Fruit fly (Drosophila melanogaster) whole organism, embryonic: ENCODE measurements around the gene Rad17.

Experiments
- ATbp ChIP-seq: fragments of 200-800 bp; sonication (Bioruptor generic); optimal IDR thresholded peaks from 2 replicates; lab custom pipeline; 2017; ENCODE audit warnings: missing biosample characterization, mild to moderate bottlenecking, missing genetic modification characterization, missing genetic modification reagents
- Antp ChIP-seq: fragments of 200-800 bp; sonication (Bioruptor generic); optimal IDR thresholded peaks from 3 replicates; lab custom pipeline; 2016; ENCODE audit warnings: missing biosample characterization, missing genetic modification characterization
- Atf-2 ChIP-seq: fragments of 200-800 bp; sonication (Bioruptor generic); optimal IDR thresholded peaks from 2 replicates; lab custom pipeline; 2016; ENCODE audit warnings: missing biosample characterization, missing genetic modification characterization
- Atf6 ChIP-seq: fragments of 200-800 bp; sonication (Bioruptor generic); IDR thresholded peaks from 2 replicates; pipeline ENCODE4 v1.3.6; 2022; ENCODE audit warnings: missing biosample characterization, missing genetic modification characterization
- CG10274 ChIP-seq: fragments of 200-800 bp; sonication (Bioruptor generic); optimal IDR thresholded peaks from 3 replicates; lab custom pipeline; 2017; ENCODE audit warnings: missing biosample characterization, mild to moderate bottlenecking, missing genetic modification characterization
- CG12104 ChIP-seq: fragments of 200-800 bp; sonication (Bioruptor generic); optimal IDR thresholded peaks from 3 replicates; lab custom pipeline; 2016; ENCODE audit warnings: missing biosample characterization, missing genetic modification characterization
- CG12155 ChIP-seq: fragments of 200-800 bp; sonication (Bioruptor generic); optimal IDR thresholded peaks from 3 replicates; lab custom pipeline; 2016; ENCODE audit warnings: missing biosample characterization, missing genetic modification characterization
- CG13296 ChIP-seq: fragments of 200-800 bp; sonication (Bioruptor generic); optimal IDR thresholded peaks from 3 replicates; lab custom pipeline; 2018; ENCODE audit warnings: missing biosample characterization, mild to moderate bottlenecking, missing genetic modification characterization
- CG13424 ChIP-seq: fragments of 200-800 bp; sonication (Bioruptor generic); optimal IDR thresholded peaks from 2 replicates; lab custom pipeline; 2019; ENCODE audit warnings: missing biosample characterization, mild to moderate bottlenecking, missing genetic modification characterization, moderate library complexity
- CG13624 ChIP-seq: fragments of 200-800 bp; sonication (Bioruptor generic); optimal IDR thresholded peaks from 2 replicates; lab custom pipeline; 2016; ENCODE audit warnings: missing biosample characterization, missing genetic modification characterization
- CG15269 ChIP-seq: fragments of 200-800 bp; sonication (Bioruptor generic); optimal IDR thresholded peaks from 2 replicates; lab custom pipeline; 2018; ENCODE audit warnings: missing biosample characterization, mild to moderate bottlenecking, missing genetic modification characterization, moderate library complexity
- CG15696 ChIP-seq: fragments of 200-800 bp; sonication (Bioruptor generic); optimal IDR thresholded peaks from 2 replicates; lab custom pipeline; 2019; ENCODE audit warnings: missing biosample characterization, mild to moderate bottlenecking, missing genetic modification characterization, moderate library complexity
- CG1647 ChIP-seq: fragments of 200-800 bp; sonication (Bioruptor generic); optimal IDR thresholded peaks from 3 replicates; lab custom pipeline; 2016; ENCODE audit warnings: missing biosample characterization, missing genetic modification characterization
- CG16863 ChIP-seq: fragments of 200-800 bp; sonication (Bioruptor generic); optimal IDR thresholded peaks from 3 replicates; lab custom pipeline; 2016; ENCODE audit warnings: missing biosample characterization, missing genetic modification characterization
- CG17186 ChIP-seq: fragments of 200-800 bp; sonication (Bioruptor generic); optimal IDR thresholded peaks from 3 replicates; lab custom pipeline; 2017; ENCODE audit warnings: missing biosample characterization, missing genetic modification reagents, missing genetic modification characterization
- CG17385 ChIP-seq: fragments of 200-800 bp; sonication (Bioruptor generic); optimal IDR thresholded peaks from 3 replicates; lab custom pipeline; 2018; ENCODE audit warnings: missing biosample characterization, mild to moderate bottlenecking, missing genetic modification characterization
- CG2199 ChIP-seq: fragments of 200-800 bp; sonication (Bioruptor generic); IDR thresholded peaks from 3 replicates; pipeline ENCODE4 v1.3.6; 2022; ENCODE audit warnings: missing biosample characterization, missing genetic modification characterization
- CG2202 ChIP-seq: fragments of 200-800 bp; sonication (Bioruptor generic); optimal IDR thresholded peaks from 2 replicates; lab custom pipeline; 2018; ENCODE audit warnings: missing biosample characterization, mild to moderate bottlenecking, missing genetic modification characterization
- CG32767 ChIP-seq: fragments of 200-800 bp; sonication (Bioruptor generic); IDR thresholded peaks from 2 replicates; pipeline ENCODE4 v1.3.6; 2022; ENCODE audit warnings: missing biosample characterization, missing genetic modification characterization
- CG34376 ChIP-seq: fragments of 200-800 bp; sonication (Bioruptor generic); optimal IDR thresholded peaks from 2 replicates; lab custom pipeline; 2018; ENCODE audit warnings: missing biosample characterization, mild to moderate bottlenecking, missing genetic modification characterization
- CG6683 ChIP-seq: fragments of 200-800 bp; sonication (Bioruptor generic); optimal IDR thresholded peaks from 2 replicates; lab custom pipeline; 2017; ENCODE audit warnings: missing biosample characterization, mild to moderate bottlenecking, missing genetic modification characterization, missing genetic modification reagents
- CG8944 ChIP-seq: fragments of 200-800 bp; sonication (Bioruptor generic); optimal IDR thresholded peaks from 3 replicates; lab custom pipeline; 2016; ENCODE audit warnings: missing biosample characterization, missing genetic modification characterization
- CoRest ChIP-seq: fragments of 200-800 bp; sonication (Bioruptor generic); optimal IDR thresholded peaks from 3 replicates; lab custom pipeline; 2018; ENCODE audit warnings: missing biosample characterization, mild to moderate bottlenecking, missing genetic modification characterization, moderate library complexity
- CrebB ChIP-seq: fragments of 200-800 bp; sonication (Bioruptor generic); optimal IDR thresholded peaks from 3 replicates; lab custom pipeline; 2018; ENCODE audit warnings: missing biosample characterization, mild to moderate bottlenecking, missing genetic modification characterization
- HmgZ ChIP-seq: fragments of 200-800 bp; sonication (Bioruptor generic); optimal IDR thresholded peaks from 2 replicates; lab custom pipeline; 2018; ENCODE audit warnings: missing biosample characterization, mild to moderate bottlenecking, missing genetic modification characterization
- Lpt ChIP-seq: fragments of >200 bp; optimal IDR thresholded peaks from 2 replicates; lab custom pipeline; 2018; ENCODE audit warnings: missing biosample characterization, missing genetic modification characterization
- NK7.1 ChIP-seq: fragments of 200-800 bp; sonication (Bioruptor generic); optimal IDR thresholded peaks from 3 replicates; lab custom pipeline; 2016; ENCODE audit warnings: missing biosample characterization, missing genetic modification characterization
- Oli ChIP-seq: fragments of 200-800 bp; sonication (Bioruptor generic); optimal IDR thresholded peaks from 2 replicates; lab custom pipeline; 2018; ENCODE audit warnings: missing biosample characterization, mild to moderate bottlenecking, missing genetic modification characterization, moderate library complexity
- chinmo ChIP-seq: fragments of 200-800 bp; sonication (Bioruptor generic); IDR thresholded peaks from 4 replicates; pipeline ENCODE4 v1.3.6; 2022; ENCODE audit warnings: missing biosample characterization, missing genetic modification characterization; ENCODE audit not compliant: partially characterized antibody
- croc ChIP-seq: fragments of 200-800 bp; sonication (Bioruptor generic); conservative IDR thresholded peaks from 3 replicates; pipeline ENCODE4 v1.3.6; 2022; ENCODE audit warnings: missing biosample characterization, missing genetic modification characterization
- dmrt99B ChIP-seq: fragments of 200-800 bp; sonication (Bioruptor generic); optimal IDR thresholded peaks from 2 replicates; lab custom pipeline; 2018; ENCODE audit warnings: missing biosample characterization, mild to moderate bottlenecking, missing genetic modification characterization, moderate library complexity
- exex ChIP-seq: fragments of 200-800 bp; sonication (Bioruptor generic); optimal IDR thresholded peaks from 4 replicates; lab custom pipeline; 2018; ENCODE audit warnings: missing biosample characterization, mild to moderate bottlenecking, missing genetic modification characterization, moderate library complexity
- gcm2 ChIP-seq: fragments of 200-800 bp; sonication (Bioruptor generic); optimal IDR thresholded peaks from 2 replicates; lab custom pipeline; 2016; ENCODE audit warnings: missing biosample characterization, missing genetic modification characterization
- gsb-n ChIP-seq: fragments of 200-800 bp; sonication (Bioruptor generic); optimal IDR thresholded peaks from 3 replicates; lab custom pipeline; 2018; ENCODE audit warnings: missing biosample characterization, mild to moderate bottlenecking, missing genetic modification characterization
- hth ChIP-seq: fragments of >200 bp; optimal IDR thresholded peaks from 2 replicates; lab custom pipeline; 2017; ENCODE audit warnings: inconsistent platforms
- kay ChIP-seq: fragments of 200-800 bp; sonication (Bioruptor generic); optimal IDR thresholded peaks from 2 replicates; lab custom pipeline; 2016; ENCODE audit warnings: missing biosample characterization, missing genetic modification characterization
- lab ChIP-seq: fragments of 200-800 bp; sonication (Bioruptor generic); optimal IDR thresholded peaks from 3 replicates; lab custom pipeline; 2017; ENCODE audit warnings: missing biosample characterization, missing genetic modification characterization, mild to moderate bottlenecking, moderate library complexity, missing genetic modification reagents
- lilli ChIP-seq: fragments of 200-800 bp; sonication (Bioruptor generic); optimal IDR thresholded peaks from 3 replicates; lab custom pipeline; 2016; ENCODE audit warnings: missing biosample characterization, missing genetic modification characterization
- mirr ChIP-seq: fragments of 200-800 bp; sonication (Bioruptor generic); optimal IDR thresholded peaks from 3 replicates; lab custom pipeline; 2018; ENCODE audit warnings: missing biosample characterization, mild to moderate bottlenecking, missing genetic modification characterization
- nom ChIP-seq: fragments of 200-800 bp; sonication (Bioruptor generic); optimal IDR thresholded peaks from 2 replicates; lab custom pipeline; 2017; ENCODE audit warnings: missing biosample characterization, missing genetic modification characterization, mild to moderate bottlenecking, moderate library complexity, missing genetic modification reagents
- pnt ChIP-seq: fragments of 200-800 bp; sonication (Bioruptor generic); optimal IDR thresholded peaks from 3 replicates; lab custom pipeline; 2016; ENCODE audit warnings: missing biosample characterization, missing genetic modification characterization
- psq ChIP-seq: fragments of 200-800 bp; sonication (Bioruptor generic); optimal IDR thresholded peaks from 2 replicates; lab custom pipeline; 2017; ENCODE audit warnings: missing biosample characterization, missing genetic modification characterization
- repo ChIP-seq: fragments of 200-800 bp; sonication (Bioruptor generic); optimal IDR thresholded peaks from 2 replicates; lab custom pipeline; 2016; ENCODE audit warnings: missing biosample characterization, missing genetic modification characterization
- row ChIP-seq: fragments of 200-800 bp; sonication (Bioruptor generic); IDR thresholded peaks from 3 replicates; pipeline ENCODE4 v1.3.6; 2022; ENCODE audit warnings: missing biosample characterization, missing genetic modification characterization
- sens ChIP-seq: fragments of 200-800 bp; sonication (Bioruptor generic); peaks from one replicate; lab custom pipeline; 2016; ENCODE audit warnings: missing biosample characterization, missing genetic modification characterization
- sim ChIP-seq: fragments of 200-800 bp; sonication (Bioruptor generic); IDR thresholded peaks from 2 replicates; pipeline ENCODE4 v1.3.6; 2022; ENCODE audit warnings: missing biosample characterization, missing genetic modification characterization
- tin ChIP-seq: fragments of 200-800 bp; sonication (Bioruptor generic); optimal IDR thresholded peaks from 3 replicates; lab custom pipeline; 2016; ENCODE audit warnings: missing biosample characterization, missing genetic modification characterization
- unc-4 ChIP-seq: fragments of 200-800 bp; sonication (Bioruptor generic); IDR thresholded peaks from 2 replicates; pipeline ENCODE4 v1.3.6; 2022; ENCODE audit warnings: missing biosample characterization, missing genetic modification characterization; ENCODE audit not compliant: partially characterized antibody
- wek ChIP-seq: fragments of 200-800 bp; sonication (Bioruptor generic); optimal IDR thresholded peaks from 3 replicates; lab custom pipeline; 2018; ENCODE audit warnings: missing biosample characterization, mild to moderate bottlenecking, missing genetic modification characterization, moderate library complexity

The Rad17 gene

dm6 chr3R:14703302-14704192 is 40.5 kb upstream of the Rad17 start (continued):
- TF ChIP-seq repo (GFP tag; lab: Kevin White, UChicago), result no peak
- no peak for TF ChIP-seq unc-4 (GFP tag; lab: Robert Waterston, UW)
- no peak for TF ChIP-seq Lpt
- TF ChIP-seq CG12155 (GFP tag; lab: Kevin White, UChicago), result no peak
- TF ChIP-seq sim (GFP tag; lab: Robert Waterston, UW), result no peak
- TF ChIP-seq nom, result no peak
- TF ChIP-seq CG13624, result no peak
- TF ChIP-seq chinmo (GFP tag; lab: Robert Waterston, UW), result 0 out of 4 replicates have a peak, but pooled peaks have one; percentile 24
- no peak for TF ChIP-seq CG32767 (GFP tag; lab: Robert Waterston, UW)
- TF ChIP-seq exex (tag; lab: Kevin White, UChicago), result peak; percentile 83
- no peak for TF ChIP-seq CG34376
- TF ChIP-seq psq (GFP tag; lab: Kevin White, UChicago), result no peak
- no peak for TF ChIP-seq CG12104 (GFP tag; lab: Kevin White, UChicago)
- no peak for TF ChIP-seq CG2199
- TF ChIP-seq gcm2 (GFP tag; lab: Kevin White, UChicago), result no peak
- TF ChIP-seq Atf6 (GFP tag; lab: Robert Waterston, UW), result no peak
- no peak for TF ChIP-seq CrebB
- TF ChIP-seq NK7.1, result no peak
- peak; percentile 34 for TF ChIP-seq lab

- peak; percentile 86 for TF ChIP-seq sens (GFP tag; lab: Kevin White, UChicago)
- no peak for TF ChIP-seq CG8944 (GFP tag; lab: Kevin White, UChicago)
- peak; percentile 45 for TF ChIP-seq CG13424 (tag; lab: Kevin White, UChicago)
- TF ChIP-seq CG1647 (GFP tag; lab: Kevin White, UChicago), result peak; percentile 47
- no peak for TF ChIP-seq row (GFP tag; lab: Robert Waterston, UW)
- peak; percentile 39 for TF ChIP-seq CG6683 (GFP tag; lab: Kevin White, UChicago)
- TF ChIP-seq tin (GFP tag; lab: Kevin White, UChicago), result no peak
- TF ChIP-seq Antp (GFP tag; lab: Kevin White, UChicago), result peak; percentile 19
- peak; percentile 75 for TF ChIP-seq nom
- peak; percentile 41 for TF ChIP-seq gsb-n (tag; lab: Kevin White, UChicago)
- TF ChIP-seq HmgZ (tag; lab: Kevin White, UChicago), result peak; percentile 88
- TF ChIP-seq Oli, result no peak
- peak; percentile 9 for TF ChIP-seq pnt (GFP tag; lab: Kevin White, UChicago)
- peak; percentile 63 for TF ChIP-seq CoRest (tag; lab: Kevin White, UChicago)
- no peak for TF ChIP-seq CG16863 (GFP tag; lab: Kevin White, UChicago)
- peak; percentile 41 for TF ChIP-seq dmrt99B (tag; lab: Kevin White, UChicago)
- peak; percentile 29 for TF ChIP-seq Atf-2 (GFP tag; lab: Kevin White, UChicago)
- peak; percentile 18 for TF ChIP-seq ATbp (GFP tag; lab: Kevin White, UChicago)
- peak; percentile 36 for TF ChIP-seq lilli
- peak; percentile 19 for TF ChIP-seq CG17186 (GFP tag; lab: Kevin White, UChicago)
- peak; percentile 82 for TF ChIP-seq mirr (GFP tag; lab: Kevin White, UChicago)
- TF ChIP-seq CG15269 (tag; lab: Kevin White, UChicago), result peak; percentile 50
- peak; percentile 47 for TF ChIP-seq CG2202
- TF ChIP-seq hth, result no peak
- peak; percentile 69 for TF ChIP-seq wek (GFP tag; lab: Kevin White, UChicago)
- peak; percentile 17 for TF ChIP-seq kay (GFP tag; lab: Kevin White, UChicago)
- TF ChIP-seq CG10274 (GFP tag; lab: Kevin White, UChicago), result no peak
- TF ChIP-seq CG15696 (tag; lab: Kevin White, UChicago), result peak; percentile 2
- peak; percentile 75 for TF ChIP-seq CG13296 (GFP tag; lab: Kevin White, UChicago)
- no peak for TF ChIP-seq croc (GFP tag; lab: Robert Waterston, UW)
- peak; percentile 69 for TF ChIP-seq CG17385 (GFP tag; lab: Kevin White, UChicago)
These were observed 34.0 kb upstream of the Rad17 start, which contains the start of gene Meltrin for dm6 chr3R:14696949-14697513. TSS of gene Meltrin (minus strand) at chr3R:14697292.
